Worm (Caenorhabditis elegans): ENCODE data around the gene knl-3.

knl-3 gene

DNA sequence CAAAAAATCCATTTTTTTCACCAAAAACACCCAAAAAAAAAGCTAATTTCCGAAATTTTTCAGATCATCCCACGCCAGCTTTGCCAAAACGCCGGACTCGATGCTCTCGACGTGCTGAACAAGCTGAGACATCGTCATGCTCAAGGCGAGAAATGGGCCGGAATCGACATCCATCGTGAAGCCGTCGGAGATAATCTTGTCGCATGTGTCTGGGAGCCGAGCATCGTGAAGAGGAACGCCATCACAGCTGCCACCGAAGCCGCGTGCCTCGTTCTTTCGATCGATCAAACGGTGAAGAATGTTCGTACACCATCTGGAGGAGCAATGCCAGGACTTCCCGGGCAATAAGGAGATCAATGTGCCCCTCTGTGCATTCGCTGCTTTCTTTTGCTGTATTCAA, 5.8 kb downstream of the knl-3 start:
- no peak for TF ChIP-seq pqm-1 (tag; optimal IDR thresholded peaks at IDR 0.05)
- TF ChIP-seq elt-1 (tag; optimal IDR thresholded peaks at IDR 0.05): no peak
- TF ChIP-seq elt-2 (tag; optimal IDR thresholded peaks at IDR 0.05): no peak
- no peak for TF ChIP-seq sea-2 (GFP tag; optimal IDR thresholded peaks at IDR 0.05)
- TF ChIP-seq tbx-2 (tag; optimal IDR thresholded peaks at IDR 0.05): no peak
- TF ChIP-seq unc-39 (tag; optimal IDR thresholded peaks at IDR 0.05): no peak
- no peak for TF ChIP-seq nfya-1 (tag; optimal IDR thresholded peaks at IDR 0.05; ENCODE audit: insufficient read depth)
- TF ChIP-seq ztf-4 (tag; optimal IDR thresholded peaks at IDR 0.05): no peak
- no peak for TF ChIP-seq nhr-43 (tag; optimal IDR thresholded peaks at IDR 0.05; ENCODE audit: poor library complexity, severe bottlenecking)
- no peak for TF ChIP-seq nhr-76 (tag; optimal IDR thresholded peaks at IDR 0.05)
- TF ChIP-seq lin-39 (tag; optimal IDR thresholded peaks at IDR 0.05): no peak

DNA sequence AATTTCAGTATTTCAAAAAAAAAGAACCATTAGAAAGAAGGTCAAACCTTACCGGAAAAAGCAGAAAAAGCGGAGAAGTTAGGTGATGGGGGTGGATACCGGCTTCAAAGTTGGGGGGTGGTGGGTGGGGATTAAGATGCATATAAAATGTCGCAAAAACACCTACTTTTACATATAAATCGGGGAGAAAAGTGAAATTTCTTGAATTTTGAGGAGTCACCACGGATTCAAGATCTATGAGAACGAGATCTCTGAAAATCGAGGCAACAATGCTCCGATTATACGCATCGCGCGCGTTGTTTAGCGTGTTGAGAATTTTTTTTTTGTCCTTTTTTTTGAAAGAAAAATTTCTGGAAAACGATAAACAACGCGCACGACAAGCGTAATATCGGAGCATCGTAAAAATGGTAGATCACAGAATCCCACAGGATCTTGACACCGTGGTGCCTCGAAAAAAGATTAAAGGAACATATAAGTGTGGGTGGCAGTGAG, 6.5 kb downstream of the knl-3 start:
- TF ChIP-seq lin-15B (tag; optimal IDR thresholded peaks at IDR 0.05) (peak; percentile 0), pqm-1 (tag; optimal IDR thresholded peaks at IDR 0.05) (no peak), hmg-11 (tag; optimal IDR thresholded peaks at IDR 0.05) (no peak), nhr-12 (tag; optimal IDR thresholded peaks at IDR 0.05) (no peak), ztf-4 (tag; optimal IDR thresholded peaks at IDR 0.05) (peak; percentile 74), ceh-82 (tag; optimal IDR thresholded peaks at IDR 0.05) (no peak), ZK546.5 (tag; optimal IDR thresholded peaks at IDR 0.05) (no peak), elt-2 (tag; optimal IDR thresholded peaks at IDR 0.05) (peak; percentile 33), unc-62 (GFP tag; optimal IDR thresholded peaks at IDR 0.05) (no peak), nhr-67 (tag; optimal IDR thresholded peaks at IDR 0.05) (no peak), egl-27 (tag; optimal IDR thresholded peaks at IDR 0.05) (no peak), lsy-12 (tag; optimal IDR thresholded peaks at IDR 0.05) (peak; percentile 84), nhr-77 (tag; optimal IDR thresholded peaks at IDR 0.05) (no peak), nhr-11 (tag; optimal IDR thresholded peaks at IDR 0.05) (no peak), mml-1 (tag; optimal IDR thresholded peaks at IDR 0.05) (no peak), jun-1 (tag; optimal IDR thresholded peaks at IDR 0.05) (no peak), ceh-16 (tag; optimal IDR thresholded peaks at IDR 0.05) (no peak), ceh-9 (tag; optimal IDR thresholded peaks at IDR 0.05) (no peak), nhr-23 (tag; optimal IDR thresholded peaks at IDR 0.05) (no peak), fos-1 (tag; optimal IDR thresholded peaks at IDR 0.05) (no peak), pha-4 (tag; optimal IDR thresholded peaks at IDR 0.05) (peak; percentile 10), nhr-76 (tag; optimal IDR thresholded peaks at IDR 0.05) (no peak), zag-1 (tag; optimal IDR thresholded peaks at IDR 0.05) (no peak), ama-1 (optimal IDR thresholded peaks at IDR 0.05) (peak; percentile 75), nhr-237 (tag; optimal IDR thresholded peaks at IDR 0.05) (no peak), aly-2 (tag; optimal IDR thresholded peaks at IDR 0.05) (no peak), tbx-2 (tag; optimal IDR thresholded peaks at IDR 0.05) (no peak), mdl-1 (tag; optimal IDR thresholded peaks at IDR 0.05) (no peak)

DNA sequence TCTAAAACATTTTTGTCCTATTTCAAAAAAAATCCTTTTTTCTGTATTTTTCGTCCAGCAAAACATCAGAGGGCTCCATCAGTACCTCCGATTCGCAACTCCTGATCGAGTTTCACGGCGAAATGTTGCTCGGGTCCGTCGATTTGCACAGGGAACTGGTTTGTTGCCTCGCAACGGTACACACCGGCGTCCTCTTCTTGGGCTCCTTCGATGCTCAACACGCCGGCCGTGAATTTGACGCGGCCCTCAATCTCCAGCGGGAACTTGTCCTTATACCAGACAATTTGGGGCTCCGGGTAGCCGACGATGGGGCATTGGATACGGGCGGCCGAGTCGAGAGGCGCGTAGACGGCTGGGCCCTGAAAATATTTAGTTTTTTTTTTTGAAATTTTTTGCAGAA, 9.0 kb downstream of the knl-3 start:
- no peak for TF ChIP-seq ceh-9 (tag; optimal IDR thresholded peaks at IDR 0.05)
- no peak for TF ChIP-seq pqm-1 (tag; optimal IDR thresholded peaks at IDR 0.05)
- no peak for TF ChIP-seq aly-2 (tag; optimal IDR thresholded peaks at IDR 0.05)

DNA sequence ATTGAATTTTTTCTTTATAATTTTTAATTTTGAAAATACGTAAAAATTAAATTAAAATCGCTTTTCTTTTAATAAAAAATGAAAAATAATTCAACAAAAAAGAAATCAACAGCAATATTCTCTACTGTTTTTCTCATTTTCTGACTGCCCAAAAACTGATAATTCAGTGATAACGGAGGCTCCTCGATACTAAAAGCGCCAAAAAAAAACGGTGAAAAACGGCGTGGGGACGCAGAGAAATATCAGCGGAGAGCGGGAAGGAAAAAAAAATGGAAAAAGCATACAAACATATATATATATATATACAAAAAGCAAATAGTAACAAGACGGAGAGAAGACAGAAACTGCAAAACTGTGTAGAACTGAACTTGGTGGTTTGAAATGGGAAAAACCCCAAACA, 14.1 kb downstream of the knl-3 start:
- TF ChIP-seq ceh-9 (tag; optimal IDR thresholded peaks at IDR 0.05) (no peak), jun-1 (tag; optimal IDR thresholded peaks at IDR 0.05) (no peak), nhr-12 (tag; optimal IDR thresholded peaks at IDR 0.05) (no peak), lin-15B (tag; optimal IDR thresholded peaks at IDR 0.05) (no peak), skn-1 (tag; optimal IDR thresholded peaks at IDR 0.05) (no peak), fos-1 (tag; optimal IDR thresholded peaks at IDR 0.05) (no peak), pha-4 (tag; optimal IDR thresholded peaks at IDR 0.05) (peak; percentile 61), ceh-82 (tag; optimal IDR thresholded peaks at IDR 0.05) (no peak), elt-1 (tag; optimal IDR thresholded peaks at IDR 0.05) (no peak), egl-27 (tag; optimal IDR thresholded peaks at IDR 0.05) (no peak), ceh-28 (tag; optimal IDR thresholded peaks at IDR 0.05) (no peak), ztf-11 (tag; optimal IDR thresholded peaks at IDR 0.05) (no peak), elt-2 (tag; optimal IDR thresholded peaks at IDR 0.05) (peak; percentile 78), pqm-1 (tag; optimal IDR thresholded peaks at IDR 0.05) (peak; percentile 51), daf-12 (tag; optimal IDR thresholded peaks at IDR 0.05) (no peak), ZK546.5 (tag; optimal IDR thresholded peaks at IDR 0.05) (no peak)

All from whole organism, L3 larva.